Worm (Caenorhabditis elegans) whole organism, L4/young adult: Measurements from ENCODE around the gene F46G11.2.

Experiments used
- W03F9.2 ChIP-seq: fragments of 150-350 bp; optimal IDR thresholded peaks from 2 replicates; lab custom pipeline; 2014; ENCODE audit warnings: missing biosample characterization, missing genetic modification characterization
- dao-5 ChIP-seq: sonication (generic microtip); optimal IDR thresholded peaks from 2 replicates; lab custom pipeline; 2016; ENCODE audit warnings: missing genotype, missing genetic modification characterization, moderate library complexity, missing compliant biosample characterization
- him-1 ChIP-seq: sonication (generic microtip); optimal IDR thresholded peaks from 2 replicates; lab custom pipeline; 2016; ENCODE audit warnings: missing genotype, missing genetic modification reagents, missing genetic modification characterization, missing compliant biosample characterization

ce11 chrX:5773471-5773870 is 14.5 kb upstream of the F46G11.2 start, which contains the start of gene sym-3:
- TF ChIP-seq him-1 (tag; lab: Kevin White, UChicago) (no peak), dao-5 (tag; lab: Kevin White, UChicago) (no peak), W03F9.2 (tag; lab: Kevin White, UChicago) (no peak)
